Worm (Caenorhabditis elegans): Measurements from ENCODE around the gene fmo-5.

fmo-5 gene

ce11 chrV:890423-890822 is 13.0 kb downstream of the fmo-5 start, which contains the start of gene srlf-21 (continued):
- TF ChIP-seq ztf-6 (GFP tag; IDR thresholded peaks at IDR 0.05) (no peak), F23B12.7 (tag; optimal IDR thresholded peaks at IDR 0.05; ENCODE audit: insufficient read depth) (no peak), lin-35 (GFP tag; optimal IDR thresholded peaks at IDR 0.05) (no peak)

ce11 chrV:889216-889615 is 14.2 kb downstream of the fmo-5 start, which contains the start of gene T02B11.6:
Gene T02B11.6 (minus strand): TSS chrV:889316.
- TF ChIP-seq snpc-1.3 (tag; optimal IDR thresholded peaks at IDR 0.05; ENCODE audit: insufficient read depth) (no peak), C17E4.6 (GFP tag; IDR thresholded peaks at IDR 0.05) (no peak), ceh-40 (GFP tag; IDR thresholded peaks at IDR 0.05) (no peak), dpl-1 (GFP tag; optimal IDR thresholded peaks at IDR 0.05) (no peak), K11D2.4 (GFP tag; IDR thresholded peaks at IDR 0.05) (no peak), lir-1 (GFP tag; conservative IDR thresholded peaks at IDR 0.05) (no peak), atf-7 (tag; optimal IDR thresholded peaks at IDR 0.05) (no peak), hlh-12 (tag; optimal IDR thresholded peaks at IDR 0.05) (no peak), T26A5.8 (tag; optimal IDR thresholded peaks at IDR 0.05) (no peak), T07F8.4 (tag; optimal IDR thresholded peaks at IDR 0.05) (no peak), hrde-1 (tag; optimal IDR thresholded peaks at IDR 0.05; ENCODE audit: borderline replicate concordance) (no peak), aptf-3 (GFP tag; IDR thresholded peaks at IDR 0.05) (no peak), repo-1 (tag; optimal IDR thresholded peaks at IDR 0.05) (no peak)

ce11 chrV:884324-884723 is 19.1 kb downstream of the fmo-5 start, which contains the start of gene srj-38:
Gene srj-38 (minus strand): TSS chrV:884424.
- TF ChIP-seq mxl-1 (tag; optimal IDR thresholded peaks at IDR 0.05): no peak
- TF ChIP-seq sptf-2 (GFP tag; optimal IDR thresholded peaks at IDR 0.05): no peak
- no peak for TF ChIP-seq aptf-2 (GFP tag; conservative IDR thresholded peaks at IDR 0.05)
- TF ChIP-seq let-526 (GFP tag; IDR thresholded peaks at IDR 0.05): no peak
- no peak for TF ChIP-seq ceh-27 (GFP tag; optimal IDR thresholded peaks at IDR 0.05)
- no peak for TF ChIP-seq somi-1 (GFP tag; optimal IDR thresholded peaks at IDR 0.05)
- TF ChIP-seq ztf-18 (tag; optimal IDR thresholded peaks at IDR 0.05): no peak
- TF ChIP-seq D2030.7 (GFP tag; IDR thresholded peaks at IDR 0.05): no peak
- TF ChIP-seq snpc-1.3 (tag; optimal IDR thresholded peaks at IDR 0.05; ENCODE audit: insufficient read depth): no peak
- TF ChIP-seq ceh-91 (GFP tag; IDR thresholded peaks at IDR 0.05): no peak
- no peak for TF ChIP-seq F57C9.4 (tag; optimal IDR thresholded peaks at IDR 0.05)
- TF ChIP-seq madf-6 (GFP tag; IDR thresholded peaks at IDR 0.05): no peak
- no peak for TF ChIP-seq snpc-1.1 (tag; optimal IDR thresholded peaks at IDR 0.05; ENCODE audit: insufficient read depth)
- no peak for TF ChIP-seq ets-4 (GFP tag; optimal IDR thresholded peaks at IDR 0.05)
- TF ChIP-seq ceh-58 (GFP tag; IDR thresholded peaks at IDR 0.05): no peak
- TF ChIP-seq lin-54 (GFP tag; optimal IDR thresholded peaks at IDR 0.05): no peak

ce11 chrV:879171-879570 is 24.3 kb downstream of the fmo-5 start, which contains the start of gene srg-53:
Gene srg-53 (plus strand): TSS chrV:879471.
- TF ChIP-seq B0019.2 (GFP tag; conservative IDR thresholded peaks at IDR 0.05): no peak
- no peak for TF ChIP-seq madf-8 (GFP tag; conservative IDR thresholded peaks at IDR 0.05)
- TF ChIP-seq mcd-1 (GFP tag; IDR thresholded peaks at IDR 0.05): no peak
- TF ChIP-seq let-607 (tag; optimal IDR thresholded peaks at IDR 0.05): no peak
- no peak for TF ChIP-seq nhr-90 (tag; optimal IDR thresholded peaks at IDR 0.05)
- TF ChIP-seq snpc-3.4 (tag; optimal IDR thresholded peaks at IDR 0.05): no peak
- TF ChIP-seq ceh-79 (tag; optimal IDR thresholded peaks at IDR 0.05): no peak
- no peak for TF ChIP-seq hmg-1.2 (GFP tag; IDR thresholded peaks at IDR 0.05)
- no peak for TF ChIP-seq nhr-80 (tag; optimal IDR thresholded peaks at IDR 0.05)
- TF ChIP-seq snpc-1.1 (tag; optimal IDR thresholded peaks at IDR 0.05; ENCODE audit: insufficient read depth): no peak
- TF ChIP-seq chd-7 (tag; optimal IDR thresholded peaks at IDR 0.05): no peak
- TF ChIP-seq rec-8 (tag; optimal IDR thresholded peaks at IDR 0.05): no peak
- TF ChIP-seq unc-130 (GFP tag; optimal IDR thresholded peaks at IDR 0.05): no peak

Data from whole organism, young adult.